Fruit fly (Drosophila melanogaster) S2 (cell line): ENCODE measurements around the gene Pyroxd1.

Source experiments
- CG8478 ChIP-seq: fragments of >200 bp; optimal IDR thresholded peaks from 2 replicates; lab custom pipeline; 2018
- CTCF ChIP-seq, 2 experiments: fragments of >200 bp; optimal IDR thresholded peaks; 2 replicates each; lab custom pipeline; 2018

Gene Pyroxd1

DNA sequence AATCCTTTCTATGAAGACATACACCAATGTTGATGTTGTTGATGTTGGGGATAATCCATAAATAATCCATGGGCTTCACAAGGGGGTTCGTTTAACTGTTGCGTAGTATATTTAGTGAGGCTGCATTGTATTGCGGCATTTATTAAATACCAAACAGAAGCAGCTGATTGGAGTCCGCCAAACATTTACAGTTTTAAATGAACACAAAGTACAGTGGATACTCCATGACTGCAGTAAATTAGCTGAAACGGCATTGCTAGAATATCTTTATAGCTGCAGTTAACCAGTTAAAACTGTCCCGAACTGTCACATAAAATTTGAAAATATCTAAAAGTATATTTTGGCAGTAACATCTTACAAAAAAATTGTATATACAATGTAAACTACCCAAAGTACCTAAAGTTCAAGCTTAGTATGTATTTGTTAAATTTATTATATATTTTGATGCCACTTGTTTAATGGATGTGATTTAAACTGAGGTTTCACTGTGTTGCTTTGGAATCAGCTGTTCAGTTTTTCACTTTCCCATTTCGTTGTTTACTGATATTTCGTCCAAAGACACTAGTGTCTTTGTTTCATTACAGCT is at the start of gene Pyroxd1, which contains the start of gene CG10747:
Gene Pyroxd1, plus strand, starts transcription at position 342 of the 586 bp plus-strand sequence.
Gene CG10747, minus strand, starts transcription at position 255 of the 586 bp plus-strand sequence.
- TF ChIP-seq CG8478 (lab: Kevin White, UChicago) (no peak), CTCF (optimal IDR thresholded peaks at IDR 0.05; lab: Kevin White, UChicago) (no peak)

DNA sequence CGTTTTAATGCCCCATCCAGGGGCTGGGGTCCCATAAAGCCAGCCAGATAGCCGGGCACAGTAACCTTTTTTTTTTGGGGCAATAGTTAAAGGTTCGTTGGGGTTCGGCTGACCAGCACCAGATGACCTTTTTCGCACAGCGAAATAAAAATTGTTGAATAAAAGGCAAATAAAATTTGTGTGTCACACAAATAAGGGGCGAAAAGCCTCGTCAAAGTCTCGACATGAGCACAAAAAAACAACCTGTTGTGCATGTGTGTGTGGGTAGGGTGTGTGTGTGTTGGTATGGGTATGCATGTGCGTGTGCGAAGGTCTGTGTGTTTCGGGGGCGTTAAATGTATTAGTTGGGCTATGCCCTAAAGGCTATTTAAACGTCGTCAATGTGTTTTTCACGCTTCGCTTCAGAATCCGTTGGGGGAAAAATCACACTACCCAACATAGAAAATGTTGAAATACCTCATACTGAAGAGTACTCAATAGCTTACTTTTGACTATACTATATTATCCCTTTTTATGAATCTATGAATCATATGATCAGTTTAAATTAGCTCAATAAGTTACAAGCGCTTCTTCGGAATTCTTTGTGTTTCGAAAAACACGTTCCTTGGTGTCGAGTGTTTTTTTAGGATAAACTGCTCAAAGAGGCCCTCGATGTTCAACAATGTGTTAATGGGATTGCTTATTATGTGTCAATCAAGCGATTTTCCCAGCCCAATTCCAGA is 39.9 kb upstream of the Pyroxd1 start:
- TF ChIP-seq CG8478 (lab: Kevin White, UChicago) (no peak), CTCF (optimal IDR thresholded peaks at IDR 0.05; lab: Kevin White, UChicago) (no peak)

DNA sequence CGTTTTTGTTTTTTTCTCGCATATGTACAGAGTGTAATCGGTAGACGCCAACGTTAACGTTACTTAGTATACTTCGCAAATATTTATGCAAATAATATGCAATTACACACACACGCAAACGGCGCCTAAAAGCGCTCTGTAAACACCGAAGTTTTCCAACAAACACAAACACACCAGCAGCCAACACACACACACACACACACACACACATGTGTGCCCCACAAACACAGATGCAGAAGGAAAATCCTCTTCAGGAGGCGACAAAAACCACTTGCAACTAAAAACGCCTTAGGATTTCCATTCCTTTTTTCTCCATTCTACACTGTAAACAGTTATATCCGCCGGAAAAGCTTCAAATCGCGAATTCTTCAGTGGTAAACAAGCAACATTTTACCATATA is 33.8 kb upstream of the Pyroxd1 start:
- TF ChIP-seq CTCF (optimal IDR thresholded peaks at IDR 0.05; lab: Kevin White, UChicago), result no peak
- TF ChIP-seq CG8478 (lab: Kevin White, UChicago), result no peak

DNA sequence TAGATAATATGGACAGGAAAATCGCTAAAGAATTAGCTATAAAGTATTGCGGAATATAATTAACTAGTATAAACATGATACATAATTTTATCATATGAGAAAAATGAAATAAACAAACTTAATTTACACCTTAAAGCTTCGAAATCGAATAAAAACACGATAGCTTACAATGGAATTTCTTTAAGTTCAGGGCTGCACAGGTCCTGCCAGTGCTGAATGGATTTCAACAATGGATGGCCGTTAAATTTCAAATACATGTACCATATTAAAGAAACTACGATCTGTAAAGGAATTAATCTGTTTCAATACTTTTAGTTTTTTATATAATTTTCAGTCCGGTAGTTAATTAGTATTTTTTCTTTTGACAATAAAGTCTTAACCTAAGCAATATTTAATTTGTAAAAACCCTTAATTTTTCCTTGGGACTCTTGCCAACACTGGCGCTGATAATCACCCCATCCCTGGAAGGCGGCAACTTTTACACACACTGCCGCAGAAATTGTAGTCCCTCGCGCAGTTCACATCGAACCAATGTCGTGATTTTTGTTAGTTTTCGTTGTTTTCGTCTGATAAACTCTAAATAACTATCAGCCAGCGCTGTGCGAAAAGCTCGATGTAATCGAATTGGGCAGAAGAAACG is 30.1 kb upstream of the Pyroxd1 start, which contains the start of the genes barr and lok:
Gene barr, minus strand, starts transcription at position 353 of the 640 bp plus-strand sequence.
Gene lok, plus strand, starts transcription at position 405 of the 640 bp plus-strand sequence.
- no peak for TF ChIP-seq CTCF (optimal IDR thresholded peaks at IDR 0.05; lab: Kevin White, UChicago)
- TF ChIP-seq CG8478 (lab: Kevin White, UChicago), result no peak

DNA sequence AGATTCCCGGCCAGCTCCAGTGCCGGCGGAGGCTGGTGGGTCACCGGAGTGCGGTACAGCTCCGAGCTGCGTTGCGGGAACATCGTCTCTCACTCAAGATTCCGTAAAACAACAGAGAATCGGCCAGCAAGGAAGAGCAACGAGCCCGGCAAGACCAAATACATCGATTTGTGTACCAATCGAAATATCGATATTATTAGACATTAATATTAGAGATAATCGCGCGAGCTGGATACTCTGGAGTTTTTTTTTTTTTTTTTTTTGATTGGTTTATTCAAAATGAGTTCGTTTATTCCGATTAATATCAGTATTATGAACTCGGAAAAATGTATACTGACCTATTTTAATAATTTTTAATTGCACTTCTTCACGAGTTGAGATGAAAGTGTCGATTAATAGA is 25.7 kb upstream of the Pyroxd1 start, which contains the start of gene vls:
Gene vls, minus strand, starts transcription at position 164 of the 400 bp plus-strand sequence.
- TF ChIP-seq CG8478 (lab: Kevin White, UChicago) (no peak), CTCF (optimal IDR thresholded peaks at IDR 0.05; lab: Kevin White, UChicago) (no peak)

DNA sequence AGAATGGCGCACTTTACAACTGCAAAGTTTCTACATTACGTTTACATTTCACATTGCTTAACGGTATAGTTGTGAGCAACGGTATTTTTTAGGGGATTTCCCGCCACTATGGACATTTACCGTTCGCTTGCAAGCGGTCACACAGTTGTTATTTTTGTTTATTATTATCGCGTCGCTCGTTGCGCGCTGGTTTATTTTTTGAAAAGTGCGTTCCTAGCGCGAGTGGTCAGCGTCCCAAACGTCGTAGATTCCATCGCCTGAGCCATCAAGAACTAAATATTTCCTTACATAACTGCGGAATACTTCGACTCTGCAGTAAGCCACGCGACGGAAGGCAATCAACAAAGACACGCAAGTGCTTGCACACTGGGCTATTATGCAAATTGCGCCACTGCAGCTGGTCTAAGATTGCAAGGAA is 25.0 kb upstream of the Pyroxd1 start, which contains the start of gene bwa:
Gene bwa, plus strand, starts transcription at position 159 of the 418 bp plus-strand sequence.
- TF ChIP-seq CG8478 (lab: Kevin White, UChicago), result no peak
- peak; percentile 49 to 50 for TF ChIP-seq CTCF (optimal IDR thresholded peaks at IDR 0.05; lab: Kevin White, UChicago)

DNA sequence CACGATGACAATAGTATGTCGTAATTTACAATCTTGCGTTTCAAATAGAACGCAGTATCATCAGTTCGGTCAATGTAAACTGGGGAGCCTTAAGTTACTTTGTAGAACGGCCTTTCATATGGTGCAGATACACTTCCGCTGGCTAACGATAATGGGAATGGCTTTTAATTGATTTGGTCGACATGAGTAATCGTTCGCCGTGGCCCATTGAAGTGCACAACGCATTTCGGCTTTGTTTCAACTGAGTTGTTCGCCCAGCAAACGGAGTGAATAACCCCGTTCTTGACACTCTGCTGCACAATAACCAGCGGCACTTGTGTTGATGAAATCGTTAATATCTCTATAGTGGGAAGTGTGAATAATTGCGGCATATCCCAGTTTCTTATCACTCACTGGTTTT is 23.3 kb upstream of the Pyroxd1 start:
- TF ChIP-seq CG8478 (lab: Kevin White, UChicago) (no peak), CTCF (optimal IDR thresholded peaks at IDR 0.05; lab: Kevin White, UChicago) (no peak)

DNA sequence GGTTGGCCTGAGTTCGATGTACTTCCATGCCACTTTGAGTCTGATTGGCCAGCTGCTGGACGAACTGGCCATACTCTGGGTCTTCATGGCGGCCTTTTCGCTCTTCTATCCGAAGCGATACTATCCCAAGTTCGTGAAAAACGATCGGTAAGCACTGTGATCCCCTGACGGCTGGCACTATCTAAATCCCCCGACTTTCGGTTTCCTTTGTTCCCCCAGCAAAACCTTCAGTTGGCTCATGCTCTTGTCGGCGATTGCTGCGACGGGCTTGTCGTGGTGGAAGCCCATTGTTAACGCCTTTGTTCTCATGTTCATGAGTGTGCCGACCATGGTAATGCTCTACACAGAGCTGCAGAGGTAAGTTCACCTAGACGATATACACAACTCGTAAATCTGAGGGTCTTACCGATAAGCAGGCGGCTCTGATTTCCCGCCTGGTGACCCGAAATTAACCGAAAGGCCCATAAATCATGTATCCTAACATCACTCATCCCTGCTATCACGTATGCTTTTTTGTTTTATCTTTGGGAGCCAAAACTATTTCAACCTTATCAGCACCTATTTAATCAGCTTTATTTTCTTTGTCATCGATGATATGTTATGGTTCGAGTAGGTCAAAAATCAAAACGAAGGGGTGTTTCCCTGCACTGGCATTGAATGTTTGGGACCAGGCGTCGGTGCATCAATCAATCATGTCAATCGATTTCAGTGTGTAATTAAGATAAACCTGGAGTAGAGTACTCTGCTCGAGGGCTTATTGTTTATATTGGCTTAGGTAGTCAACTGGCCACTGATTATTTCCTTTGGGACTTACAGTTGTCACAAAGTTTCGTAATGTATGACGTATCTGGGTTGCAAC is 21.8 kb upstream of the Pyroxd1 start:
- TF ChIP-seq CG8478 (lab: Kevin White, UChicago) (no peak), CTCF (optimal IDR thresholded peaks at IDR 0.05; lab: Kevin White, UChicago) (no peak)

DNA sequence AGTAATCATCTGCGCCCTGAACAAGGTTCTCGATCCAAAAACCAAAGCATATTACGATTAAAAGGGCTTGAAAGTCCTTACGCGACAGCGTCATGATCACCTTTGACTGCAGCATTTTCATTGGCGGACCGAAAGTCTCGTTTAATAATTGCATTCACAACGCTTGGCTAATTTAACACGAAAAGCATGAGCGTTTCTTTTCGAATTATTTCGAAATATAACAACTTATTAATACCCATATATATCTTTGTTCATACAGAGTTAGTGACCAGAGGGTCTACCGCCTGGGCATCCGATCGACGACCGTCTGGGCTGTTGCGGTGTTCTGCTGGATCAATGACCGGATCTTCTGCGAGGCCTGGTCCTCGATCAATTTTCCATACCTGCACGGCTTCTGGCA is 19.1 kb upstream of the Pyroxd1 start, which contains the start of gene CG10730:
Gene CG10730, minus strand, starts transcription at position 101 of the 400 bp plus-strand sequence.
- no peak for TF ChIP-seq CTCF (optimal IDR thresholded peaks at IDR 0.05; lab: Kevin White, UChicago)
- no peak for TF ChIP-seq CG8478 (lab: Kevin White, UChicago)

DNA sequence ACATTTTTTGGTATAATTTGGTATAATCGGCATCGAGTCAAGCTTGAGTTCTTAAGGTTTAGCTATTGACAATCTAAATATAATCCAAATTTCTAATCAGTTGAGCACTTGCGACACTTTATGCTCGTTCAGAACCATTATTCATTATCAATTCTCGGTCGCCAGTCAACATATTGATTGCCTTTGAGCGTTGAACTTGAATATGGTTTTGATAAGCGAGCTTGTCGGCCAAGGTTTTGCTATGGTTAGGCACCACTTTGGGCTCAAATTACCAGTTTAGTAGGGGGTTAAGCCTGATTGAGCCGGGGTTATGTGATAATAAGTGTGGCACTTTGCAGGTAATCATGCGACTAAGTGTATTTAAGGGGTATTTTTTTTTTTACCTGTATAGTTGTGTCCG is 16.8 kb upstream of the Pyroxd1 start:
- no peak for TF ChIP-seq CG8478 (lab: Kevin White, UChicago)
- TF ChIP-seq CTCF (optimal IDR thresholded peaks at IDR 0.05; lab: Kevin White, UChicago), result no peak

DNA sequence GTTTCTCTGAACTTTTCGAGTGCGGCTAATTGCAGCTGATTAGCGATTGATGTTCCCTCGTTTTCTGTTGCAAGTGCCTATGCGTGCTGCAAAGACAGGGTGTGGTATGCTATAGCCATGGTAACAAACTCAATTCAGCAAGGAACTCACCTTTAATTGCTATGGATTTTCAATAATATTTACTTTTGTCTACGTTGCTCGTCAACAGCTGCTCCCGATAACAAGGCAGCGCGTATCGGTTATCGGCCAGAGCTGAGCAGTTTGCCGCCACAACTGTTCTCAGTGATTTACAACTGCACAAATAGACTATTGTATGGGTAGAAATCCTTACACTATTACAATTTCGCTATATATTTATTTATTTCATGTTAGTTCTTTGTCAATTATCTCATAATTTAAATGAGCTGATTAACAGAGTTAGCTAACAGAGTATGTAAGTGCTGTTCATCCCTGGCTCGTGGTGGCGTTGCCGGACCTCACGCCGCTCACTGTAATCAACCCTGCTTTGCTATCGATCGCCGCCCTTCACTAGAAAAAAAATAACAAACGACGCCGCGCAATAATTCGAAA is 15.9 kb upstream of the Pyroxd1 start, which contains the start of the genes pr and neb:
Gene pr, minus strand, starts transcription at position 225 of the 570 bp plus-strand sequence.
Gene neb, plus strand, starts transcription at position 524 of the 570 bp plus-strand sequence.
- TF ChIP-seq CG8478 (lab: Kevin White, UChicago), result no peak
- TF ChIP-seq CTCF (optimal IDR thresholded peaks at IDR 0.05; lab: Kevin White, UChicago), result no peak

DNA sequence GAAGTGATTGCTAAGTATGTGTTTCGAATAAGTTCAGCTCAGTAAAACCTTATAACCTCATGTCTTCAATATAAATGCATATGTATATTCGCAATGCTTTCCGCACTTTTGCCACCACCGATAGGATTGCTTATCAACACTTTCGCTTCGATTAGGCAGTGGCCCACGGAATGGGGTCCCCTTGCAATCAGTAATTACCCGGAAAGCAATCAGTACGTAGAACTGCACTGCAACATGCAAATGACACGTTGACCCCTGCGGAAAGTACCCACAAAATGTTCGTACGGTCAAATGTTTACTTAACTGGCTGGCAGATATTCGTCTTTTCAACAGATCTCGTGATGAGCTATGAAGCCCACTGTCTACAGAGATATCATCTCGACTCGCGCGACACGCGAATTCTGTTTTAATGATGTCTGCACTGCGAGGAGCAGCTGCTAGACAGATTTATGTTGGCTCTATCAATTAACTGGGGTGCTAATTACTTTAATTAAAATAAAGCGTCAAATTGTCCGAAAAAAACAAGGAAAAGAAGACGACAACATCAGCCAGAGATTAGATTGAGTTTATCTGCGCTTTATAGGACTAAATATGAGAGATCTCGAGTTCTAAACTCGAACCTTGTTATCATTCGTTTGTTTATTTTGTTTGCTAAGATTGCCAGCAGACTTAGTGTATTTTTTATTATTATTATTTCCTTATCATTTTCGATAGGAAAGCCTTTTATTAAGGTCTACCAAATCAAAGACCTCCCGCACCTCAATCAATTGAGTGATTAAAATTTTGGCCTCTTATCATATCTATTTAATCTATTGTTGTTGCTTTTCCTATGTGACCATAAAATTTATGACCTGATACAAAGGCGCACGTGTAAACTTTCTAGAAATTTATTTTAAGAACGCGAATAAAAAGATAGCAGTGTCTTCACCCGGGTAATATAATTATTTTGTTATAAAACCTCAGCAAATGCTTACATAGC is 13.5 kb upstream of the Pyroxd1 start:
- TF ChIP-seq CG8478 (lab: Kevin White, UChicago) (no peak), CTCF (optimal IDR thresholded peaks at IDR 0.05; lab: Kevin White, UChicago) (no peak)
